Fruit fly (Drosophila melanogaster): ENCODE measurements around the gene CG12099.

CG12099 gene

dm6 chr3L:1584781-1585180 lies 26.5 kb upstream of the CG12099 start (continued):
- TF ChIP-seq odd (GFP tag; optimal IDR thresholded peaks at IDR 0.05) (no peak), CG14014 (GFP tag; IDR thresholded peaks at IDR 0.05) (no peak), Aef1 (GFP tag; IDR thresholded peaks at IDR 0.05) (no peak), CG3407 (GFP tag; optimal IDR thresholded peaks at IDR 0.05) (no peak), CG13424 (tag; optimal IDR thresholded peaks at IDR 0.05) (no peak), CG15601 (tag; optimal IDR thresholded peaks at IDR 0.05) (no peak), CTCF (GFP tag; optimal IDR thresholded peaks at IDR 0.05) (no peak), twi (tag; optimal IDR thresholded peaks at IDR 0.05) (no peak), dmrt99B (tag; optimal IDR thresholded peaks at IDR 0.05) (peak; percentile 69), tgo (GFP tag; IDR thresholded peaks at IDR 0.05) (peak; percentile 27; the same call in 2 of the 3 replicates), Deaf1 (tag; optimal IDR thresholded peaks at IDR 0.05) (no peak), row (GFP tag; IDR thresholded peaks at IDR 0.05) (0 out of 3 replicates have a peak, but pooled peaks have one; percentile 26), YL-1 (GFP tag; optimal IDR thresholded peaks at IDR 0.05) (no peak), CG17829 (tag; optimal IDR thresholded peaks at IDR 0.05) (peak; percentile 14), CG6683 (GFP tag; optimal IDR thresholded peaks at IDR 0.05) (no peak), Doc2 (GFP tag; IDR thresholded peaks at IDR 0.05) (no peak), jumu (GFP tag; optimal IDR thresholded peaks at IDR 0.05) (no peak), wek (GFP tag; optimal IDR thresholded peaks at IDR 0.05) (no peak), pros (GFP tag; optimal IDR thresholded peaks at IDR 0.05) (no peak), aop (GFP tag; IDR thresholded peaks at IDR 0.05) (no peak), CG32767 (GFP tag; IDR thresholded peaks at IDR 0.05) (no peak), inv (GFP tag; IDR thresholded peaks at IDR 0.05; ENCODE audit: partially characterized antibody) (no peak), CG18619 (GFP tag; optimal IDR thresholded peaks at IDR 0.05) (no peak), mirr (GFP tag; optimal IDR thresholded peaks at IDR 0.05) (no peak), Side (GFP tag; optimal IDR thresholded peaks at IDR 0.05) (no peak), Ssrp (tag; optimal IDR thresholded peaks at IDR 0.05) (no peak), emc (GFP tag; optimal IDR thresholded peaks at IDR 0.05) (no peak), tin (GFP tag; optimal IDR thresholded peaks at IDR 0.05) (no peak), CG3281 (GFP tag; optimal IDR thresholded peaks at IDR 0.05) (no peak), CG13123 (GFP tag; optimal IDR thresholded peaks at IDR 0.05) (no peak), trh (GFP tag; optimal IDR thresholded peaks at IDR 0.05) (no peak), bigmax (GFP tag; optimal IDR thresholded peaks at IDR 0.05) (no peak), CG2678 (tag; optimal IDR thresholded peaks at IDR 0.05) (peak; percentile 28), CG7271 (tag; optimal IDR thresholded peaks at IDR 0.05) (no peak), HLHmδ (GFP tag; optimal IDR thresholded peaks at IDR 0.05) (no peak), ci (GFP tag; IDR thresholded peaks at IDR 0.05) (no peak), ranshi (GFP tag; IDR thresholded peaks at IDR 0.05) (no peak), gcm2 (GFP tag; optimal IDR thresholded peaks at IDR 0.05) (no peak), CG43689 (GFP tag; IDR thresholded peaks at IDR 0.05) (no peak), Adf1 (GFP tag; IDR thresholded peaks at IDR 0.05) (no peak), CG6175 (GFP tag; IDR thresholded peaks at IDR 0.05) (no peak), CG3726 (GFP tag; IDR thresholded peaks at IDR 0.05) (no peak), disco-r (GFP tag; optimal IDR thresholded peaks at IDR 0.05) (no peak), Myb (GFP tag; optimal IDR thresholded peaks at IDR 0.05) (no peak), Antp (GFP tag; optimal IDR thresholded peaks at IDR 0.05) (no peak), fd96Cb (tag; optimal IDR thresholded peaks at IDR 0.05) (peak; percentile 62), so (GFP tag; IDR thresholded peaks at IDR 0.05) (no peak), CG2116 (GFP tag; optimal IDR thresholded peaks at IDR 0.05) (no peak), lab (GFP tag; optimal IDR thresholded peaks at IDR 0.05) (no peak), zfh1 (GFP tag; IDR thresholded peaks at IDR 0.05) (peak; percentile 58; the same call in 2 of the 3 replicates), ap (GFP tag; IDR thresholded peaks at IDR 0.05) (no peak), CG12744 (GFP tag; optimal IDR thresholded peaks at IDR 0.05) (no peak), hth (optimal IDR thresholded peaks at IDR 0.05) (no peak)
